Worm (Caenorhabditis elegans) whole organism, midembryonic: ENCODE measurements around the gene cst-1.

Experiments used
- ref-1 ChIP-seq: fragments of 200-800 bp; sonication (Bioruptor generic); conservative IDR thresholded peaks from 2 replicates; pipeline ENCODE4 v1.3.6; 2022; ENCODE audit warnings: missing genetic modification reagents, missing genetic modification characterization, missing compliant biosample characterization
- ztf-29 ChIP-seq: fragments of 200-800 bp; sonication (Bioruptor generic); IDR thresholded peaks from 2 replicates; pipeline ENCODE4 v1.3.6; 2022; ENCODE audit warnings: missing genetic modification reagents, missing genetic modification characterization, missing compliant biosample characterization

ce11 chrX:4294957-4295356, 44.5 kb upstream of the cst-1 start:
- TF ChIP-seq ztf-29 (GFP tag; lab: Robert Waterston, UW) (no peak), ref-1 (GFP tag; lab: Robert Waterston, UW) (no peak)
